Fruit fly (Drosophila melanogaster) whole organism, prepupa: ENCODE results near the gene Tpr2.
A peak's percentile ranks its signal among the peaks of the same experiment; 100 is the strongest.

Source experiments
- CG3919 ChIP-seq: fragments of 200-800 bp; sonication (Bioruptor generic); optimal IDR thresholded peaks from 3 replicates; lab custom pipeline; 2016; ENCODE audit warnings: missing biosample characterization, missing genetic modification characterization
- CG6163 ChIP-seq: fragments of 200-800 bp; sonication (Bioruptor generic); IDR thresholded peaks from 3 replicates; pipeline ENCODE4 v1.3.6; 2022; ENCODE audit warnings: missing biosample characterization, missing genetic modification characterization
- CG6792 ChIP-seq: fragments of 200-800 bp; sonication (Bioruptor generic); optimal IDR thresholded peaks from 3 replicates; lab custom pipeline; 2016; ENCODE audit warnings: missing biosample characterization, missing genetic modification characterization
- CG6854 ChIP-seq: fragments of 200-800 bp; sonication (Bioruptor generic); optimal IDR thresholded peaks from 2 replicates; lab custom pipeline; 2017; ENCODE audit warnings: missing biosample characterization, mild to moderate bottlenecking, missing genetic modification characterization
- CG9139 ChIP-seq: fragments of 200-800 bp; sonication (Bioruptor generic); optimal IDR thresholded peaks from 3 replicates; lab custom pipeline; 2017; ENCODE audit warnings: missing biosample characterization, mild to moderate bottlenecking, missing genetic modification characterization
- Eip75B ChIP-seq: fragments of 200-800 bp; sonication (Bioruptor generic); optimal IDR thresholded peaks from 3 replicates; lab custom pipeline; 2016; ENCODE audit warnings: missing biosample characterization, missing genetic modification characterization
- Hr38 ChIP-seq: sonication (Bioruptor generic); optimal IDR thresholded peaks from 2 replicates; lab custom pipeline; 2016; ENCODE audit warnings: missing biosample characterization, missing genetic modification characterization
- Sox14 ChIP-seq: fragments of 200-800 bp; sonication (Bioruptor generic); optimal IDR thresholded peaks from 3 replicates; lab custom pipeline; 2016; ENCODE audit warnings: missing biosample characterization, missing genetic modification characterization
- dac ChIP-seq: fragments of 200-800 bp; sonication (Bioruptor generic); optimal IDR thresholded peaks from 2 replicates; lab custom pipeline; 2017; ENCODE audit warnings: missing biosample characterization, mild to moderate bottlenecking, missing genetic modification characterization
- fkh ChIP-seq: fragments of 200-800 bp; sonication (Bioruptor generic); optimal IDR thresholded peaks from 3 replicates; lab custom pipeline; 2017; ENCODE audit warnings: missing biosample characterization, mild to moderate bottlenecking, missing genetic modification characterization, moderate library complexity

dm6 chr2L:16495193-16495780, 3.9 kb downstream of the Tpr2 start:
- TF ChIP-seq Sox14 (GFP tag; lab: Kevin White, UChicago) (peak; percentile 93), Hr38 (peak; percentile 52), Eip75B (GFP tag; lab: Kevin White, UChicago) (peak; percentile 59), CG9139 (GFP tag; lab: Kevin White, UChicago) (no peak), CG6163 (GFP tag; lab: Robert Waterston, UW) (peak; percentile 81), CG3919 (no peak), CG6854 (GFP tag; lab: Kevin White, UChicago) (no peak), dac (GFP tag; lab: Kevin White, UChicago) (peak; percentile 49), CG6792 (GFP tag; lab: Kevin White, UChicago) (peak; percentile 92), fkh (no peak)
